Fruit fly (Drosophila melanogaster) whole organism, embryonic: Measurements from ENCODE around the gene CG2124.

Experiments used
- Asciz ChIP-seq: fragments of 200-800 bp; sonication (Bioruptor generic); optimal IDR thresholded peaks from 2 replicates; lab custom pipeline; 2017; ENCODE audit warnings: missing biosample characterization, mild to moderate bottlenecking, missing genetic modification characterization, missing genetic modification reagents
- B-H2 ChIP-seq: fragments of 200-800 bp; sonication (Bioruptor generic); optimal IDR thresholded peaks from 2 replicates; lab custom pipeline; 2018; ENCODE audit warnings: missing biosample characterization, mild to moderate bottlenecking, missing genetic modification characterization
- Bgb ChIP-seq: fragments of 200-800 bp; sonication (Bioruptor generic); IDR thresholded peaks from 2 replicates; pipeline ENCODE4 v1.3.6; 2022; ENCODE audit warnings: missing biosample characterization, missing genetic modification characterization; ENCODE audit not compliant: partially characterized antibody
- CG1024 ChIP-seq: fragments of 200-800 bp; sonication (Bioruptor generic); IDR thresholded peaks from 2 replicates; pipeline ENCODE4 v1.3.6; 2022; ENCODE audit warnings: missing biosample characterization, missing genetic modification characterization
- CG10274 ChIP-seq: fragments of 200-800 bp; sonication (Bioruptor generic); optimal IDR thresholded peaks from 3 replicates; lab custom pipeline; 2017; ENCODE audit warnings: missing biosample characterization, mild to moderate bottlenecking, missing genetic modification characterization
- CG10959 ChIP-seq: fragments of 200-800 bp; sonication (Bioruptor generic); IDR thresholded peaks from 2 replicates; pipeline ENCODE4 v1.3.6; 2022; ENCODE audit warnings: missing biosample characterization, missing genetic modification characterization
- CG11696 ChIP-seq: fragments of 200-800 bp; sonication (Bioruptor generic); IDR thresholded peaks from 2 replicates; pipeline ENCODE4 v1.3.6; 2022; ENCODE audit warnings: missing biosample characterization, missing genetic modification characterization
- CG12219 ChIP-seq: fragments of 200-800 bp; sonication (Bioruptor generic); optimal IDR thresholded peaks from 3 replicates; lab custom pipeline; 2018; ENCODE audit warnings: missing biosample characterization, mild to moderate bottlenecking, missing genetic modification characterization
- CG12659 ChIP-seq: fragments of 200-800 bp; sonication (Bioruptor generic); optimal IDR thresholded peaks from 3 replicates; lab custom pipeline; 2017; ENCODE audit warnings: mild to moderate bottlenecking, missing biosample characterization, missing genetic modification reagents, missing genetic modification characterization
- CG14710 ChIP-seq: fragments of 200-800 bp; sonication (Bioruptor generic); optimal IDR thresholded peaks from 3 replicates; lab custom pipeline; 2019; ENCODE audit warnings: missing biosample characterization, mild to moderate bottlenecking, missing genetic modification characterization, moderate library complexity
- CG16863 ChIP-seq: fragments of 200-800 bp; sonication (Bioruptor generic); optimal IDR thresholded peaks from 3 replicates; lab custom pipeline; 2016; ENCODE audit warnings: missing biosample characterization, missing genetic modification characterization
- CG17385 ChIP-seq: fragments of 200-800 bp; sonication (Bioruptor generic); optimal IDR thresholded peaks from 3 replicates; lab custom pipeline; 2018; ENCODE audit warnings: missing biosample characterization, mild to moderate bottlenecking, missing genetic modification characterization
- CG18599 ChIP-seq: fragments of 200-800 bp; sonication (Bioruptor generic); optimal IDR thresholded peaks from 3 replicates; lab custom pipeline; 2017; ENCODE audit warnings: missing biosample characterization, missing genetic modification characterization, mild to moderate bottlenecking, moderate library complexity, missing genetic modification reagents
- CG34422 ChIP-seq: fragments of 200-800 bp; sonication (Bioruptor generic); IDR thresholded peaks from 3 replicates; pipeline ENCODE4 v1.3.6; 2022; ENCODE audit warnings: missing biosample characterization, missing genetic modification characterization
- CG7745 ChIP-seq: fragments of 200-800 bp; sonication (Bioruptor generic); optimal IDR thresholded peaks from 2 replicates; lab custom pipeline; 2018; ENCODE audit warnings: missing biosample characterization, mild to moderate bottlenecking, missing genetic modification characterization, moderate library complexity
- CG7786 ChIP-seq: fragments of 200-800 bp; sonication (Bioruptor generic); optimal IDR thresholded peaks from 2 replicates; lab custom pipeline; 2016; ENCODE audit warnings: missing biosample characterization, missing genetic modification characterization
- CG8359 ChIP-seq: fragments of 200-800 bp; sonication (Bioruptor generic); optimal IDR thresholded peaks from 2 replicates; lab custom pipeline; 2017; ENCODE audit warnings: missing biosample characterization, mild to moderate bottlenecking, missing genetic modification characterization, borderline replicate concordance
- CG8478 ChIP-seq: fragments of >200 bp; optimal IDR thresholded peaks from 2 replicates; lab custom pipeline; 2018
- CG8765 ChIP-seq: fragments of 200-800 bp; sonication (Bioruptor generic); IDR thresholded peaks from 2 replicates; pipeline ENCODE4 v1.3.6; 2022; ENCODE audit warnings: missing biosample characterization, missing genetic modification characterization
- CG9817 ChIP-seq: fragments of 200-800 bp; sonication (Bioruptor generic); optimal IDR thresholded peaks from 2 replicates; lab custom pipeline; 2018; ENCODE audit warnings: missing biosample characterization, mild to moderate bottlenecking, missing genetic modification characterization, moderate library complexity
- Dek ChIP-seq: fragments of 200-800 bp; sonication (Bioruptor generic); optimal IDR thresholded peaks from 3 replicates; lab custom pipeline; 2019; ENCODE audit warnings: missing biosample characterization, mild to moderate bottlenecking, missing genetic modification characterization, moderate library complexity
- Dfd ChIP-seq, 2 experiments: fragments of >200 bp; optimal IDR thresholded peaks; 2 replicates each; lab custom pipeline; 2017; ENCODE audit warnings: missing biosample characterization in 2 of 2, missing genetic modification characterization in 2 of 2
- Drgx ChIP-seq: fragments of 200-800 bp; sonication (Bioruptor generic); IDR thresholded peaks from 2 replicates; pipeline ENCODE4 v1.3.6; 2022; ENCODE audit warnings: missing biosample characterization, missing genetic modification characterization
- Eip74EF ChIP-seq, 2 experiments: fragments of 200-800 bp in 1 of 2; fragments of >200 bp in 1 of 2; sonication (Bioruptor generic) in 1 of 2; optimal IDR thresholded peaks; 2 replicates each; lab custom pipeline; 2017 to 2019; ENCODE audit warnings: missing biosample characterization in 2 of 2, missing genetic modification characterization in 2 of 2, mild to moderate bottlenecking in 1 of 2, moderate library complexity in 1 of 2
- Elba2 ChIP-seq: fragments of 200-800 bp; sonication (Bioruptor generic); optimal IDR thresholded peaks from 3 replicates; lab custom pipeline; 2016; ENCODE audit warnings: missing biosample characterization, missing genetic modification characterization
- Hr51 ChIP-seq, 2 experiments: fragments of 200-800 bp; sonication (Bioruptor generic); optimal IDR thresholded peaks; 2 replicates in 1 of 2; 3 replicates in 1 of 2; lab custom pipeline; 2016 to 2018; ENCODE audit warnings: missing biosample characterization in 2 of 2, missing genetic modification characterization in 2 of 2, mild to moderate bottlenecking in 1 of 2, moderate library complexity in 1 of 2
- Lim3 ChIP-seq: fragments of 200-800 bp; sonication (Bioruptor generic); IDR thresholded peaks from 2 replicates; pipeline ENCODE4 v1.3.6; 2022; ENCODE audit warnings: missing biosample characterization, missing genetic modification characterization
- Med ChIP-seq: fragments of 200-800 bp; sonication (Bioruptor generic); peaks from one replicate; lab custom pipeline; 2016; ENCODE audit warnings: missing biosample characterization, missing genetic modification characterization, mild to moderate bottlenecking, inconsistent platforms, moderate library complexity
- Scr ChIP-seq: fragments of 200-800 bp; sonication (Bioruptor generic); IDR thresholded peaks from 2 replicates; pipeline ENCODE4 v1.3.6; 2022; ENCODE audit warnings: missing biosample characterization, missing genetic modification characterization; ENCODE audit not compliant: partially characterized antibody
- Xbp1 ChIP-seq: fragments of 200-800 bp; sonication (Bioruptor generic); optimal IDR thresholded peaks from 3 replicates; lab custom pipeline; 2016; ENCODE audit warnings: missing biosample characterization, mild to moderate bottlenecking, missing genetic modification characterization
- ase ChIP-seq: fragments of 200-800 bp; sonication (Bioruptor generic); IDR thresholded peaks from 3 replicates; pipeline ENCODE4 v1.3.6; 2022; ENCODE audit warnings: missing biosample characterization, missing genetic modification characterization
- btn ChIP-seq: fragments of 200-800 bp; sonication (Bioruptor generic); optimal IDR thresholded peaks from 2 replicates; lab custom pipeline; 2016; ENCODE audit warnings: missing biosample characterization, missing genetic modification characterization
- corto ChIP-seq: fragments of 200-800 bp; sonication (Bioruptor generic); optimal IDR thresholded peaks from 2 replicates; lab custom pipeline; 2016; ENCODE audit warnings: missing biosample characterization, mild to moderate bottlenecking, missing genetic modification characterization, moderate library complexity
- dmrt99B ChIP-seq: fragments of 200-800 bp; sonication (Bioruptor generic); optimal IDR thresholded peaks from 2 replicates; lab custom pipeline; 2018; ENCODE audit warnings: missing biosample characterization, mild to moderate bottlenecking, missing genetic modification characterization, moderate library complexity
- fru ChIP-seq: fragments of >200 bp; optimal IDR thresholded peaks from 2 replicates; lab custom pipeline; 2017
- gsb-n ChIP-seq: fragments of 200-800 bp; sonication (Bioruptor generic); optimal IDR thresholded peaks from 3 replicates; lab custom pipeline; 2018; ENCODE audit warnings: missing biosample characterization, mild to moderate bottlenecking, missing genetic modification characterization
- insv ChIP-seq, 2 experiments: fragments of 200-800 bp; sonication (Bioruptor generic); optimal IDR thresholded peaks; 3 replicates each; lab custom pipeline; 2016 to 2018; ENCODE audit warnings: missing biosample characterization in 2 of 2, missing genetic modification characterization in 2 of 2
- kay ChIP-seq: fragments of 200-800 bp; sonication (Bioruptor generic); optimal IDR thresholded peaks from 2 replicates; lab custom pipeline; 2016; ENCODE audit warnings: missing biosample characterization, missing genetic modification characterization
- lola ChIP-seq, 3 experiments: fragments of >200 bp in 2 of 3; fragments of 200-800 bp in 1 of 3; sonication (Bioruptor generic) in 1 of 3; optimal IDR thresholded peaks; 2 replicates each; lab custom pipeline; 2017 to 2019; ENCODE audit warnings: missing biosample characterization in 3 of 3, missing genetic modification characterization in 3 of 3, mild to moderate bottlenecking in 1 of 3, moderate library complexity in 1 of 3
- nerfin-1 ChIP-seq: fragments of 200-800 bp; sonication (Bioruptor generic); optimal IDR thresholded peaks from 3 replicates; lab custom pipeline; 2019; ENCODE audit warnings: missing biosample characterization, mild to moderate bottlenecking, missing genetic modification characterization, moderate library complexity
- onecut ChIP-seq: fragments of 200-800 bp; sonication (Bioruptor generic); IDR thresholded peaks from 2 replicates; pipeline ENCODE4 v1.3.6; 2022; ENCODE audit warnings: missing biosample characterization, missing genetic modification characterization
- ranshi ChIP-seq: fragments of 200-800 bp; sonication (Bioruptor generic); IDR thresholded peaks from 2 replicates; pipeline ENCODE4 v1.3.6; 2022; ENCODE audit warnings: missing biosample characterization, missing genetic modification characterization
- repo ChIP-seq: fragments of 200-800 bp; sonication (Bioruptor generic); optimal IDR thresholded peaks from 2 replicates; lab custom pipeline; 2016; ENCODE audit warnings: missing biosample characterization, missing genetic modification characterization
- sr ChIP-seq: fragments of 200-800 bp; sonication (Bioruptor generic); IDR thresholded peaks from 3 replicates; pipeline ENCODE4 v1.3.6; 2022; ENCODE audit warnings: missing biosample characterization, missing genetic modification characterization
- ssp ChIP-seq: fragments of 200-800 bp; sonication (Bioruptor generic); IDR thresholded peaks from 2 replicates; pipeline ENCODE4 v1.3.6; 2022; ENCODE audit warnings: missing biosample characterization, missing genetic modification characterization
- wek ChIP-seq: fragments of 200-800 bp; sonication (Bioruptor generic); optimal IDR thresholded peaks from 3 replicates; lab custom pipeline; 2018; ENCODE audit warnings: missing biosample characterization, mild to moderate bottlenecking, missing genetic modification characterization, moderate library complexity
- zen ChIP-seq: fragments of 200-800 bp; sonication (Bioruptor generic); optimal IDR thresholded peaks from 3 replicates; lab custom pipeline; 2018; ENCODE audit warnings: missing biosample characterization, mild to moderate bottlenecking, missing genetic modification characterization, moderate library complexity
- zfh1 ChIP-seq: fragments of 200-800 bp; sonication (Bioruptor generic); IDR thresholded peaks from 3 replicates; pipeline ENCODE4 v1.3.6; 2022; ENCODE audit warnings: missing biosample characterization, missing genetic modification characterization

The CG2124 gene

DNA sequence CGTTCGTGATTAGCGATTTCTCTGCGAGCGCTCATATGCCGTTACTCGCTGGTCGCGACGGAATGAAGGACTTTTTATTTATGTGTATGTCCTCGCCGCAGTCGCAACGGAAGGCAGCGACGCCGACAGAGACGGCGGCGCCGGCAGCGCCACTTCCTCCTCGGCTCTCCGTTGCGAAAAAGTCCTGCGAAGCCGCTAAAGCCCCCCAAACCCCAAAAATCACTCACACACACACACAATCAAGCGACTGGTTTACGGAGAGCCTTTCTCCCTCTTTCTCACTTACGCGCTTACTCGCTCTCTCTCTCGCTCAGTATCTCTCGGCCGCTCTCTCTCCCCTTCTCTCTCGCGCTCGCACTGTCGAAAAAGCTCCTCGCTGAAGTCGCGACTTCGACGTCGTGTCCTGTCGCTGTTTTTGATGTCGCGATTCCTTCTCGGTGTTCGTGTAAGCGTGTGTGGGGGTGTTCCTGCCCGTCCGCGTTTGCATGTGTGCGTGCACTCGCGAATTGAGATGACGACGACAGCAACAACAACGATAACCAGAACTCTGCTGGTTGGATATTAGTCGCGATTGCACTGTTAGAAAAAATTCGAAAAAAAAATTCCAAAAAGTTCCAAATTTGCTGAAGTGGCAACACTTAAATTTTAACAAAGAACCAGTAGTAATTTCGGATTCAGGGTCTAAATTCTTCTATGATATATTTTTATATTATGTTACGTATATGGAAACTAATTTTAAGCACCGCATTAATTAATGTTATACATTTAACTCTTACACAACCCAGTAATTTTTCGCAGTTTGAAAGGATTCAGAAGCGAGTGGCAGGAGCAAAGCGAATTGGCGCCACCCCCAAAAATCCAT lies 24.5 kb downstream of the CG2124 start, which contains the start of gene CG43347 (continued):
- peak; percentile 24 for TF ChIP-seq CG10274 (GFP tag; lab: Kevin White, UChicago)
- TF ChIP-seq Hr51 (GFP tag; optimal IDR thresholded peaks at IDR 0.05; lab: Kevin White, UChicago) = peak in 1 of 2 experiments; percentile 81
- no peak for TF ChIP-seq CG34422 (GFP tag; lab: Robert Waterston, UW)
- TF ChIP-seq CG7786 (GFP tag; lab: Kevin White, UChicago) = peak; percentile 12
- TF ChIP-seq Dfd (GFP tag; optimal IDR thresholded peaks at IDR 0.05; lab: Kevin White, UChicago) = no peak
- TF ChIP-seq zfh1 (GFP tag; lab: Robert Waterston, UW) = 0 out of 3 replicates have a peak, but pooled peaks have one; percentile 50
- TF ChIP-seq btn (GFP tag; lab: Kevin White, UChicago) = no peak
- TF ChIP-seq CG16863 (GFP tag; lab: Kevin White, UChicago) = no peak
- TF ChIP-seq ssp (GFP tag; lab: Robert Waterston, UW) = no peak
- TF ChIP-seq Eip74EF (GFP tag; optimal IDR thresholded peaks at IDR 0.05; lab: Kevin White, UChicago) = peak in 1 of 2 experiments; percentile 51
- no peak for TF ChIP-seq corto (GFP tag; lab: Kevin White, UChicago)
- TF ChIP-seq CG1024 = no peak
- no peak for TF ChIP-seq ase (GFP tag; lab: Robert Waterston, UW)
- TF ChIP-seq sr = no peak
- peak in 1 of 3 experiments; percentile 42 for TF ChIP-seq lola (GFP tag; optimal IDR thresholded peaks at IDR 0.05; lab: Kevin White, UChicago)
- TF ChIP-seq Asciz (GFP tag; lab: Kevin White, UChicago) = peak; percentile 48
- TF ChIP-seq CG8765 (GFP tag; lab: Robert Waterston, UW) = no peak
- TF ChIP-seq ranshi (GFP tag; lab: Robert Waterston, UW) = peak; percentile 28; the same call in 1 of the 2 replicates
- TF ChIP-seq dmrt99B (tag; lab: Kevin White, UChicago) = peak; percentile 80
- no peak for TF ChIP-seq wek
- TF ChIP-seq B-H2 (GFP tag; lab: Kevin White, UChicago) = peak; percentile 62
- TF ChIP-seq CG14710 (tag; lab: Kevin White, UChicago) = peak; percentile 43
- TF ChIP-seq Lim3 (GFP tag; lab: Robert Waterston, UW) = no peak
- peak; percentile 63 for TF ChIP-seq CG17385 (GFP tag; lab: Kevin White, UChicago)
- TF ChIP-seq CG8478 (lab: Kevin White, UChicago) = no peak
- TF ChIP-seq CG9817 (tag; lab: Kevin White, UChicago) = peak; percentile 55
- no peak for TF ChIP-seq repo (GFP tag; lab: Kevin White, UChicago)
- peak; percentile 59 for TF ChIP-seq gsb-n (tag; lab: Kevin White, UChicago)
- peak; percentile 31; the same call in 1 of the 2 replicates for TF ChIP-seq Drgx (GFP tag; lab: Robert Waterston, UW)
- no peak for TF ChIP-seq Scr
- TF ChIP-seq CG11696 (GFP tag; lab: Robert Waterston, UW) = no peak
- peak; percentile 82 for TF ChIP-seq Med (GFP tag; lab: Kevin White, UChicago)
- TF ChIP-seq CG18599 (GFP tag; lab: Kevin White, UChicago) = peak; percentile 92
- TF ChIP-seq CG7745 = no peak
- peak; percentile 66 for TF ChIP-seq CG12659
- peak in 1 of 2 experiments; percentile 9 for TF ChIP-seq insv (GFP tag; optimal IDR thresholded peaks at IDR 0.05; lab: Kevin White, UChicago)
- TF ChIP-seq CG8359 = no peak
- TF ChIP-seq nerfin-1 (tag; lab: Kevin White, UChicago) = peak; percentile 56
- peak; percentile 52 for TF ChIP-seq CG12219 (GFP tag; lab: Kevin White, UChicago)
- no peak for TF ChIP-seq zen (tag; lab: Kevin White, UChicago)
- no peak for TF ChIP-seq Bgb
- TF ChIP-seq fru (lab: Kevin White, UChicago) = no peak
- TF ChIP-seq kay (GFP tag; lab: Kevin White, UChicago) = no peak
- no peak for TF ChIP-seq Elba2
- TF ChIP-seq CG10959 = no peak
- peak; percentile 67 for TF ChIP-seq Xbp1 (GFP tag; lab: Kevin White, UChicago)
- peak; percentile 75 for TF ChIP-seq Dek (tag; lab: Kevin White, UChicago)
- TF ChIP-seq onecut (GFP tag; lab: Robert Waterston, UW) = peak; percentile 42; the same call in 1 of the 2 replicates
